Worm (Caenorhabditis elegans) whole organism, L1 larva: Measurements from ENCODE around the gene enu-3.6.

Source experiments
- C04F5.9 ChIP-seq: sonication (generic microtip); optimal IDR thresholded peaks from 2 replicates; lab custom pipeline; 2016; ENCODE audit warnings: missing genetic modification characterization, missing compliant biosample characterization
- C16A3.4 ChIP-seq: fragments of 150-350 bp; optimal IDR thresholded peaks from 2 replicates; lab custom pipeline; 2014; ENCODE audit warnings: missing biosample characterization, missing genetic modification characterization
- F16B12.6 ChIP-seq: fragments of 150-350 bp; optimal IDR thresholded peaks from 2 replicates; lab custom pipeline; 2014; ENCODE audit warnings: missing biosample characterization, missing genetic modification characterization
- Y116A8C.19 ChIP-seq: sonication (generic microtip); optimal IDR thresholded peaks from 2 replicates; lab custom pipeline; 2016; ENCODE audit warnings: missing compliant biosample characterization, missing genetic modification characterization, borderline replicate concordance
- alr-1 ChIP-seq: fragments of 200-800 bp; sonication (Bioruptor generic); optimal IDR thresholded peaks from 2 replicates; lab custom pipeline; 2018; ENCODE audit warnings: borderline replicate concordance, mild to moderate bottlenecking, missing genetic modification characterization, missing compliant biosample characterization
- aly-2 ChIP-seq: fragments of 150-350 bp; optimal IDR thresholded peaks from 2 replicates; lab custom pipeline; 2014; ENCODE audit warnings: missing biosample characterization, missing genetic modification characterization
- ama-1 ChIP-seq: fragments of 150-350 bp; optimal IDR thresholded peaks from 2 replicates; lab custom pipeline; 2014
- blmp-1 ChIP-seq: fragments of 150-350 bp; optimal IDR thresholded peaks from 2 replicates; lab custom pipeline; 2014; ENCODE audit warnings: missing biosample characterization, missing genetic modification characterization
- ceh-63 ChIP-seq: fragments of 200-800 bp; sonication (Bioruptor generic); optimal IDR thresholded peaks from 2 replicates; lab custom pipeline; 2018; ENCODE audit warnings: mild to moderate bottlenecking, missing genetic modification characterization, missing compliant biosample characterization
- ceh-88 ChIP-seq: fragments of 200-800 bp; sonication (Bioruptor generic); IDR thresholded peaks from 2 replicates; pipeline ENCODE4 v1.3.6; 2022; ENCODE audit warnings: missing genetic modification characterization, missing compliant biosample characterization
- ceh-90 ChIP-seq: sonication (generic microtip); optimal IDR thresholded peaks from 2 replicates; lab custom pipeline; 2016; ENCODE audit warnings: missing genetic modification characterization, missing compliant biosample characterization
- ces-1 ChIP-seq: fragments of 150-350 bp; optimal IDR thresholded peaks from 2 replicates; lab custom pipeline; 2014; ENCODE audit warnings: missing biosample characterization, missing genetic modification reagents, missing genetic modification characterization
- dpl-1 ChIP-seq, 3 experiments: fragments of 150-350 bp in 2 of 3; sonication (generic microtip) in 1 of 3; optimal IDR thresholded peaks; 2 replicates each; lab custom pipeline; 2014 to 2017; ENCODE audit warnings: missing biosample characterization in 3 of 3, missing genetic modification characterization in 3 of 3, missing genetic modification reagents in 3 of 3
- efl-1 ChIP-seq, 4 experiments: fragments of 150-350 bp; optimal IDR thresholded peaks in 3 of 4; peaks in 1 of 4; 1 replicate in 1 of 4; 2 replicates in 3 of 4; lab custom pipeline; 2014; ENCODE audit warnings: missing biosample characterization in 2 of 4, missing genetic modification characterization in 2 of 4, missing genetic modification reagents in 2 of 4
- efl-3 ChIP-seq: fragments of 200-800 bp; sonication (Bioruptor generic); optimal IDR thresholded peaks from 2 replicates; lab custom pipeline; 2018; ENCODE audit warnings: mild to moderate bottlenecking, missing genetic modification characterization, missing compliant biosample characterization
- egl-13 ChIP-seq: sonication (generic microtip); optimal IDR thresholded peaks from 2 replicates; lab custom pipeline; 2016; ENCODE audit warnings: missing genotype, missing genetic modification reagents, missing genetic modification characterization, missing compliant biosample characterization
- egl-27 ChIP-seq, 2 experiments: fragments of 150-350 bp in 1 of 2; sonication (generic microtip); optimal IDR thresholded peaks; 3 replicates each; lab custom pipeline; 2017 to 2018; ENCODE audit warnings: missing biosample characterization in 2 of 2, missing genetic modification characterization in 2 of 2, missing genetic modification reagents in 2 of 2
- elt-2 ChIP-seq: sonication (generic microtip); optimal IDR thresholded peaks from 2 replicates; lab custom pipeline; 2016; ENCODE audit warnings: missing genetic modification characterization, mild to moderate bottlenecking, inconsistent platforms, missing compliant biosample characterization, missing genetic modification reagents
- ets-5 ChIP-seq: fragments of 200-800 bp; sonication (Bioruptor generic); IDR thresholded peaks from 2 replicates; pipeline ENCODE4 v1.3.6; 2022; ENCODE audit warnings: missing genetic modification characterization, missing compliant biosample characterization
- fkh-10 ChIP-seq: sonication (generic microtip); optimal IDR thresholded peaks from 2 replicates; lab custom pipeline; 2017; ENCODE audit warnings: missing biosample characterization, missing genetic modification reagents, missing genetic modification characterization
- fkh-4 ChIP-seq: sonication (generic microtip); optimal IDR thresholded peaks from 2 replicates; lab custom pipeline; 2016; ENCODE audit warnings: missing compliant biosample characterization, missing genetic modification characterization, borderline replicate concordance
- fkh-8 ChIP-seq: sonication (generic microtip); optimal IDR thresholded peaks from 2 replicates; lab custom pipeline; 2016; ENCODE audit warnings: mild to moderate bottlenecking, missing genetic modification characterization, missing compliant biosample characterization
- fos-1 ChIP-seq: fragments of 150-350 bp; optimal IDR thresholded peaks from 2 replicates; lab custom pipeline; 2014; ENCODE audit warnings: missing biosample characterization, missing genetic modification characterization
- hlh-4 ChIP-seq: sonication (generic microtip); optimal IDR thresholded peaks from 2 replicates; lab custom pipeline; 2016; ENCODE audit warnings: mild to moderate bottlenecking, missing genetic modification characterization, missing compliant biosample characterization
- isw-1 ChIP-seq: fragments of 200-800 bp; sonication (Bioruptor generic); IDR thresholded peaks from 2 replicates; pipeline ENCODE4 v1.3.6; 2022; ENCODE audit warnings: missing genetic modification characterization, missing compliant biosample characterization
- lin-15B ChIP-seq: fragments of 150-350 bp; sonication (generic microtip); optimal IDR thresholded peaks from 3 replicates; lab custom pipeline; 2014; ENCODE audit warnings: missing biosample characterization, missing genetic modification characterization
- lin-35 ChIP-seq, 2 experiments: fragments of 150-350 bp; optimal IDR thresholded peaks; 2 replicates each; lab custom pipeline; 2014; ENCODE audit warnings: missing biosample characterization in 2 of 2, missing genetic modification characterization in 2 of 2, missing genetic modification reagents in 2 of 2
- lir-3 ChIP-seq: sonication (generic microtip); optimal IDR thresholded peaks from 2 replicates; lab custom pipeline; 2016; ENCODE audit warnings: mild to moderate bottlenecking, missing genetic modification characterization, moderate library complexity, missing compliant biosample characterization; ENCODE audit not compliant: poor library complexity
- mab-9 ChIP-seq: fragments of 200-800 bp; sonication (Bioruptor generic); IDR thresholded peaks from 2 replicates; pipeline ENCODE4 v1.3.6; 2022; ENCODE audit warnings: missing genetic modification reagents, missing genetic modification characterization, missing compliant biosample characterization
- nhr-11 ChIP-seq: fragments of 150-350 bp; optimal IDR thresholded peaks from 2 replicates; lab custom pipeline; 2014; ENCODE audit warnings: missing biosample characterization, missing genetic modification characterization
- nhr-20 ChIP-seq: sonication (generic microtip); optimal IDR thresholded peaks from 2 replicates; lab custom pipeline; 2016; ENCODE audit warnings: mild to moderate bottlenecking, missing genetic modification characterization, missing compliant biosample characterization
- nhr-47 ChIP-seq: sonication (generic microtip); optimal IDR thresholded peaks from 2 replicates; lab custom pipeline; 2016; ENCODE audit warnings: mild to moderate bottlenecking, missing genetic modification characterization, moderate library complexity, missing compliant biosample characterization
- nhr-71 ChIP-seq: sonication (generic microtip); optimal IDR thresholded peaks from 2 replicates; lab custom pipeline; 2016; ENCODE audit warnings: mild to moderate bottlenecking, missing genetic modification characterization, moderate library complexity, missing compliant biosample characterization
- nhr-90 ChIP-seq: sonication (generic microtip); optimal IDR thresholded peaks from 2 replicates; lab custom pipeline; 2016; ENCODE audit warnings: mild to moderate bottlenecking, missing genetic modification characterization, missing compliant biosample characterization; ENCODE audit not compliant: poor library complexity
- pax-3 ChIP-seq: fragments of 200-800 bp; sonication (Bioruptor generic); optimal IDR thresholded peaks from 2 replicates; lab custom pipeline; 2018; ENCODE audit warnings: mild to moderate bottlenecking, missing genetic modification characterization, moderate library complexity, missing compliant biosample characterization
- pqm-1 ChIP-seq: sonication (generic microtip); optimal IDR thresholded peaks from 3 replicates; lab custom pipeline; 2017; ENCODE audit warnings: missing biosample characterization, missing genetic modification characterization
- sptf-1 ChIP-seq: fragments of 150-350 bp; optimal IDR thresholded peaks from 2 replicates; lab custom pipeline; 2014; ENCODE audit warnings: missing biosample characterization, missing genetic modification characterization
- swsn-7 ChIP-seq: sonication (generic microtip); optimal IDR thresholded peaks from 2 replicates; lab custom pipeline; 2016; ENCODE audit warnings: missing genetic modification characterization, missing compliant biosample characterization
- tlp-1 ChIP-seq: fragments of 150-350 bp; optimal IDR thresholded peaks from 2 replicates; lab custom pipeline; 2014; ENCODE audit warnings: missing biosample characterization, missing genetic modification characterization
- unc-86 ChIP-seq: sonication (generic microtip); optimal IDR thresholded peaks from 2 replicates; lab custom pipeline; 2016; ENCODE audit warnings: missing genetic modification characterization, missing compliant biosample characterization
- unc-98 ChIP-seq: fragments of 200-800 bp; sonication (Bioruptor generic); IDR thresholded peaks from 2 replicates; pipeline ENCODE4 v1.3.6; 2022; ENCODE audit warnings: missing genetic modification characterization, missing compliant biosample characterization
- vab-15 ChIP-seq: sonication (generic microtip); optimal IDR thresholded peaks from 2 replicates; lab custom pipeline; 2017; ENCODE audit warnings: missing genotype, mild to moderate bottlenecking, missing genetic modification characterization, missing compliant biosample characterization
- xbp-1 ChIP-seq: sonication (generic microtip); optimal IDR thresholded peaks from 2 replicates; lab custom pipeline; 2016; ENCODE audit warnings: missing genetic modification characterization, missing compliant biosample characterization
- zip-4 ChIP-seq: fragments of 200-800 bp; sonication (Bioruptor generic); optimal IDR thresholded peaks from 2 replicates; lab custom pipeline; 2018; ENCODE audit warnings: mild to moderate bottlenecking, missing genetic modification characterization, moderate library complexity, missing compliant biosample characterization
- ztf-4 ChIP-seq: fragments of 150-350 bp; optimal IDR thresholded peaks from 2 replicates; lab custom pipeline; 2014; ENCODE audit warnings: missing biosample characterization, missing genetic modification characterization

Gene enu-3.6

DNA sequence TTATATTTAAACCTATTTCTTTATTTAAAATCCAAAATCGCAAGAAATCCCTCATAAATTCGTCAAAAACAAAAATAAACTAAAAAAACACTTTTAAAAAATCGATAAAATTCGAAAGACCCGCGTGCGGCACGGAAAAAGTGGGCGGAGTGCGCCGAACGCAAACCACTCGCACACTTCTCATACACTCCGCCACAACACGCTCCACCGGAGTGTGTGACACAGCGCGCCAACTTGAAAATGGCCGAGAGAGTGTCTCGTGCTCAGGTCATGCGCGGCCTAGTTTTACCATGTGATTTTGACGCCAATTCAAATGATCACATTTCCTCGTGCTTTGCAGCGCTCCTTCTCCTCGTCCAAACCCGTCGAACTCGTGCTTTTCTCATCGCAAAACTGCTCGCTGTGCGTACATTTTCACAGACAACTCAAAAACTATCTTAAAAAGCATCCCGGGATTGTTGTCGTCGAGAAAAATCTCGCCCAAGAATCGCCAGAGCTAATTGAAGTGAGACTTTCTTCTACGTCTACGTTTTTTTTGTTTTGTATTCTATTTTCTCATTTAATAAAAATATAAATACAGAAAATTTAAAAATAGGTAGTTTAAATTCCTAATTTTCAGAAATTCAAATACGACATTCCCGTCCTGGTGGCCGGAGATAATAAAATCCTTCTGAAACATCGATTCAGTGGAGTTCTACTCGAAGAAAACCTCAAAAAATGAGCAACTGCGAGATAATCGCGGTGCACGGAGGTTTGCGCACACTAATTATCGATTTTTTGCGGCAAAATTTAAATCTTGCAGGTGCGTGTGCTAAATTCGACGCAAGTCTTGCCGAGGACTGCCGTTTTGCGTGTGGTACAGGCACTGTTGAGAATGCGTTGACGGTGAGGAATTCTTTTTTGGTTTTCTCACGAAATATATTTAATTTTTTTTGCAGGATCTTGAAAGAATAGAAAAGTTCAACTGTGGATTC is 9.1 kb downstream of the enu-3.6 start, which contains the start of gene tasp-1 (continued):
- TF ChIP-seq ceh-88 (GFP tag; lab: Robert Waterston, UW) (peak; percentile 100), lir-3 (tag; lab: Kevin White, UChicago) (peak; percentile 99), ces-1 (GFP tag; lab: Kevin White, UChicago) (peak; percentile 91), aly-2 (tag; lab: Kevin White, UChicago) (peak; percentile 97), nhr-20 (peak; percentile 100), ets-5 (GFP tag; lab: Robert Waterston, UW) (peak; percentile 89; the same call in 1 of the 2 replicates), ceh-63 (GFP tag; lab: Kevin White, UChicago) (peak; percentile 100), F16B12.6 (tag; lab: Kevin White, UChicago) (peak; percentile 80), ztf-4 (tag; lab: Kevin White, UChicago) (peak; percentile 100), fkh-10 (GFP tag; lab: Kevin White, UChicago) (peak; percentile 100), Y116A8C.19 (tag; lab: Kevin White, UChicago) (peak; percentile 95), fkh-4 (tag; lab: Kevin White, UChicago) (peak; percentile 98), tlp-1 (tag; lab: Kevin White, UChicago) (no peak), dpl-1 (GFP tag; optimal IDR thresholded peaks at IDR 0.05; lab: Kevin White, UChicago) (peak; percentile 100), mab-9 (GFP tag; lab: Robert Waterston, UW) (peak; percentile 100), xbp-1 (tag; lab: Kevin White, UChicago) (peak; percentile 99), efl-1 (optimal IDR thresholded peaks at IDR 0.05; lab: Kevin White, UChicago) (peak; percentile 100), efl-1 (GFP tag; optimal IDR thresholded peaks at IDR 0.05 in 1 of 2; lab: Kevin White, UChicago) (peak; percentile 99 to 100), hlh-4 (tag; lab: Kevin White, UChicago) (peak; percentile 48), fkh-8 (tag; lab: Kevin White, UChicago) (peak; percentile 100), lin-15B (tag; lab: Kevin White, UChicago) (peak; percentile 100), lin-35 (GFP tag; optimal IDR thresholded peaks at IDR 0.05; lab: Kevin White, UChicago) (peak; percentile 100), alr-1 (no peak), elt-2 (tag; lab: Kevin White, UChicago) (peak; percentile 97), isw-1 (GFP tag; lab: Robert Waterston, UW) (peak; percentile 100), blmp-1 (tag; lab: Kevin White, UChicago) (peak; percentile 82), pqm-1 (peak; percentile 93), vab-15 (tag; lab: Kevin White, UChicago) (peak; percentile 100), sptf-1 (tag; lab: Kevin White, UChicago) (no peak), unc-98 (GFP tag; lab: Robert Waterston, UW) (peak; percentile 100), nhr-71 (tag; lab: Kevin White, UChicago) (peak; percentile 100), nhr-11 (tag; lab: Kevin White, UChicago) (peak; percentile 98), egl-27 (tag; optimal IDR thresholded peaks at IDR 0.05; lab: Kevin White, UChicago) (peak; percentile 94 to 95), swsn-7 (tag; lab: Kevin White, UChicago) (peak; percentile 100), nhr-47 (peak; percentile 100), zip-4 (peak; percentile 98), unc-86 (tag; lab: Kevin White, UChicago) (peak; percentile 100), fos-1 (tag; lab: Kevin White, UChicago) (peak; percentile 99), pax-3 (tag; lab: Kevin White, UChicago) (peak; percentile 100)

DNA sequence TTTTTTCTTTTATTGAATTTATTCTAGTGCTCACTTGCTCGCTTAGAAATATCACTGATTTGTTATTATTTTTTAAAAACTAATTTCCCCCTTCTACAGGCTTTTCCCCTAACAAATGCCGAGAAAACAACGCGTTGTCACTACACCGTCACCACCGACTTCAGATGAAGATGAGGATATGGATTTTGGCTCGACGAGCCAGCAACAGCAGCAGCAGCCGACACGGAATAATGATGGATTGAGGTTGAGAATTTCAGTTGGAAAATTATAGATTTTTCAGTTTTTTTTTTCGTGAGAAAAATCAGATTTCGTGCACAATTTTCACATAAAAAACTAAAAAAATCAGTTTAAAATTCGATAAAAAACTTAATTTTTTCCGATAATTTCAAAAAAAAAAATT is 12.8 kb downstream of the enu-3.6 start, which contains the start of gene dpy-28:
Gene dpy-28 (plus strand): TSS at position 100 of the 400 bp plus-strand sequence.
- no peak for TF ChIP-seq nhr-90 (tag; lab: Kevin White, UChicago)
- no peak for TF ChIP-seq efl-3 (GFP tag; lab: Kevin White, UChicago)
- TF ChIP-seq C04F5.9: no peak
- TF ChIP-seq egl-13: no peak
- TF ChIP-seq C16A3.4: no peak
- TF ChIP-seq nhr-47: peak; percentile 27
- TF ChIP-seq ceh-90 (tag; lab: Kevin White, UChicago): no peak
- TF ChIP-seq efl-1 (optimal IDR thresholded peaks at IDR 0.05; lab: Kevin White, UChicago): no peak
- TF ChIP-seq efl-1 (GFP tag; optimal IDR thresholded peaks at IDR 0.05 in 1 of 2; lab: Kevin White, UChicago): peak in 1 of 2 experiments; percentile 82
- TF ChIP-seq ama-1 (lab: Kevin White, UChicago): peak; percentile 31
